Fruit fly (Drosophila melanogaster): ENCODE results near the gene Nt5a.

- TF ChIP-seq Hnf4 (GFP tag; optimal IDR thresholded peaks at IDR 0.05): no peak
- no peak for TF ChIP-seq Hr78 (GFP tag; optimal IDR thresholded peaks at IDR 0.05)
- no peak for TF ChIP-seq CG9705 (GFP tag; optimal IDR thresholded peaks at IDR 0.05)
- no peak for TF ChIP-seq brk (GFP tag; optimal IDR thresholded peaks at IDR 0.05)
- TF ChIP-seq HLH106 (tag; optimal IDR thresholded peaks at IDR 0.05): no peak
- no peak for TF ChIP-seq Dfd (GFP tag; optimal IDR thresholded peaks at IDR 0.05)
- no peak for TF ChIP-seq jim (GFP tag; optimal IDR thresholded peaks at IDR 0.05)
- no peak for TF ChIP-seq fru (GFP tag; optimal IDR thresholded peaks at IDR 0.05)
- TF ChIP-seq usp (GFP tag; optimal IDR thresholded peaks at IDR 0.05): no peak
- no peak for TF ChIP-seq N (GFP tag; optimal IDR thresholded peaks at IDR 0.05)
- no peak for TF ChIP-seq dsf (GFP tag; optimal IDR thresholded peaks at IDR 0.05; ENCODE audit: borderline replicate concordance)
- no peak for TF ChIP-seq pan (optimal IDR thresholded peaks at IDR 0.05)
- TF ChIP-seq rgr (GFP tag; optimal IDR thresholded peaks at IDR 0.05): no peak
These were observed 42.2 kb upstream of the Nt5a start for dm6 chr3L:1349397-1349796.
